Worm (Caenorhabditis elegans): ENCODE data around the gene cin-4.

Gene cin-4

ce11 chrII:7072590-7073536 is 34.8 kb downstream of the cin-4 start:
- TF ChIP-seq unc-30 (tag; optimal IDR thresholded peaks at IDR 0.05) (no peak), lin-39 (tag; optimal IDR thresholded peaks at IDR 0.05) (no peak), nhr-19 (GFP tag; conservative IDR thresholded peaks at IDR 0.05) (peak; percentile 56), nhr-237 (tag; optimal IDR thresholded peaks at IDR 0.05) (peak; percentile 58), egl-27 (tag; optimal IDR thresholded peaks at IDR 0.05) (no peak), efl-1 (optimal IDR thresholded peaks at IDR 0.05) (peak; percentile 67 to 68), efl-1 (GFP tag; optimal IDR thresholded peaks at IDR 0.05 in 1 of 2) (peak; percentile 58 to 79), fkh-4 (tag; optimal IDR thresholded peaks at IDR 0.05; ENCODE audit: borderline replicate concordance) (peak; percentile 17), ceh-90 (tag; optimal IDR thresholded peaks at IDR 0.05) (peak; percentile 77), nhr-20 (tag; optimal IDR thresholded peaks at IDR 0.05) (peak; percentile 79), nhr-85 (tag) (peak; percentile 85), zag-1 (tag; optimal IDR thresholded peaks at IDR 0.05) (no peak), irx-1 (tag; optimal IDR thresholded peaks at IDR 0.05) (peak; percentile 66), nhr-77 (tag; optimal IDR thresholded peaks at IDR 0.05) (peak; percentile 37), aha-1 (tag; optimal IDR thresholded peaks at IDR 0.05) (no peak), ceh-82 (tag; optimal IDR thresholded peaks at IDR 0.05) (peak; percentile 22 to 34 (median 32)), ceh-63 (GFP tag; optimal IDR thresholded peaks at IDR 0.05) (no peak), sptf-1 (tag; optimal IDR thresholded peaks at IDR 0.05) (no peak), nhr-28 (tag; optimal IDR thresholded peaks at IDR 0.05) (no peak), tbx-2 (tag; optimal IDR thresholded peaks at IDR 0.05) (peak; percentile 74), nhr-47 (tag; optimal IDR thresholded peaks at IDR 0.05) (peak; percentile 84), dpl-1 (GFP tag; optimal IDR thresholded peaks at IDR 0.05) (peak; percentile 55 to 71 (median 61)), aly-2 (tag; optimal IDR thresholded peaks at IDR 0.05) (peak; percentile 12), efl-3 (GFP tag; optimal IDR thresholded peaks at IDR 0.05) (no peak), blmp-1 (tag; optimal IDR thresholded peaks at IDR 0.05) (peak; percentile 55), dsc-1 (tag; optimal IDR thresholded peaks at IDR 0.05) (peak; percentile 75), elt-3 (tag; optimal IDR thresholded peaks at IDR 0.05) (peak in 3 of 6 experiments; percentile 24 to 70 (median 42)), elt-2 (tag; optimal IDR thresholded peaks at IDR 0.05) (peak; percentile 35), ces-1 (GFP tag; optimal IDR thresholded peaks at IDR 0.05) (no peak), isw-1 (GFP tag; IDR thresholded peaks at IDR 0.05) (peak; percentile 76), nhr-71 (tag; optimal IDR thresholded peaks at IDR 0.05) (peak; percentile 84), C34B4.2 (tag; optimal IDR thresholded peaks at IDR 0.05) (no peak), sox-4 (tag; optimal IDR thresholded peaks at IDR 0.05) (peak; percentile 75), lin-15B (tag; optimal IDR thresholded peaks at IDR 0.05) (peak; percentile 70), lin-14 (GFP tag; optimal IDR thresholded peaks at IDR 0.05) (peak; percentile 94), ztf-11 (tag; optimal IDR thresholded peaks at IDR 0.05) (peak in 1 of 2 experiments; percentile 78), swsn-7 (tag; optimal IDR thresholded peaks at IDR 0.05) (peak; percentile 73), unc-62 (GFP tag; optimal IDR thresholded peaks at IDR 0.05) (no peak), grh-1 (GFP tag; IDR thresholded peaks at IDR 0.05) (no peak), ceh-8 (GFP tag; optimal IDR thresholded peaks at IDR 0.05) (peak; percentile 17), nhr-12 (tag; optimal IDR thresholded peaks at IDR 0.05) (no peak), mab-9 (GFP tag; IDR thresholded peaks at IDR 0.05) (no peak), vab-15 (tag; optimal IDR thresholded peaks at IDR 0.05) (peak; percentile 65), fkh-10 (GFP tag; optimal IDR thresholded peaks at IDR 0.05) (peak; percentile 8), snpc-4 (tag; optimal IDR thresholded peaks at IDR 0.05) (peak; percentile 66), ceh-88 (GFP tag; IDR thresholded peaks at IDR 0.05) (peak; percentile 73), nhr-11 (tag; optimal IDR thresholded peaks at IDR 0.05) (peak; percentile 23), fos-1 (tag; optimal IDR thresholded peaks at IDR 0.05) (peak; percentile 62), rnt-1 (tag; optimal IDR thresholded peaks at IDR 0.05) (peak; percentile 68), lin-13 (GFP tag; optimal IDR thresholded peaks at IDR 0.05) (peak; percentile 54), ama-1 (optimal IDR thresholded peaks at IDR 0.05) (no peak), skn-1 (tag; optimal IDR thresholded peaks at IDR 0.05) (peak; percentile 77)
